Worm (Caenorhabditis elegans) whole organism, L3 larva: ENCODE results near the gene tbb-6.

Experiments used
- R02D3.7 ChIP-seq: fragments of 150-350 bp; optimal IDR thresholded peaks from 2 replicates; lab custom pipeline; 2014; ENCODE audit warnings: missing biosample characterization, missing genetic modification characterization
- ZK546.5 ChIP-seq: sonication (generic microtip); optimal IDR thresholded peaks from 2 replicates; lab custom pipeline; 2017; ENCODE audit warnings: missing biosample characterization, missing genetic modification characterization
- aly-2 ChIP-seq: fragments of 150-350 bp; optimal IDR thresholded peaks from 2 replicates; lab custom pipeline; 2014; ENCODE audit warnings: missing biosample characterization, missing genetic modification characterization
- ama-1 ChIP-seq: fragments of 150-350 bp; optimal IDR thresholded peaks from 2 replicates; lab custom pipeline; 2018
- ceh-16 ChIP-seq: sonication (generic microtip); optimal IDR thresholded peaks from 2 replicates; lab custom pipeline; 2017; ENCODE audit warnings: missing biosample characterization, missing genetic modification characterization
- ceh-28 ChIP-seq: fragments of 150-350 bp; optimal IDR thresholded peaks from 2 replicates; lab custom pipeline; 2014; ENCODE audit warnings: missing biosample characterization, missing genetic modification reagents, missing genetic modification characterization
- ceh-82 ChIP-seq: fragments of 150-350 bp; optimal IDR thresholded peaks from 2 replicates; lab custom pipeline; 2014; ENCODE audit warnings: missing biosample characterization, missing genetic modification characterization
- ceh-9 ChIP-seq: sonication (generic microtip); optimal IDR thresholded peaks from 2 replicates; lab custom pipeline; 2018; ENCODE audit warnings: missing biosample characterization, missing genetic modification characterization
- daf-12 ChIP-seq: fragments of 150-350 bp; optimal IDR thresholded peaks from 2 replicates; lab custom pipeline; 2014; ENCODE audit warnings: missing biosample characterization, missing genetic modification reagents, missing genetic modification characterization
- egl-27 ChIP-seq: sonication (generic microtip); optimal IDR thresholded peaks from 4 replicates; lab custom pipeline; 2017; ENCODE audit warnings: missing biosample characterization, missing genetic modification reagents, missing genetic modification characterization
- egl-5 ChIP-seq: fragments of 150-350 bp; optimal IDR thresholded peaks from 2 replicates; lab custom pipeline; 2017; ENCODE audit warnings: missing biosample characterization, missing genetic modification reagents, missing genetic modification characterization, inconsistent platforms
- elt-1 ChIP-seq: fragments of 150-350 bp; optimal IDR thresholded peaks from 2 replicates; lab custom pipeline; 2014; ENCODE audit warnings: missing biosample characterization, missing genetic modification characterization
- elt-2 ChIP-seq: sonication (generic microtip); optimal IDR thresholded peaks from 2 replicates; lab custom pipeline; 2016; ENCODE audit warnings: missing genetic modification reagents, mild to moderate bottlenecking, missing genetic modification characterization, missing compliant biosample characterization
- elt-3 ChIP-seq, 3 experiments: fragments of 150-350 bp in 1 of 3; sonication (generic microtip) in 2 of 3; optimal IDR thresholded peaks; 2 replicates in 2 of 3; 4 replicates in 1 of 3; lab custom pipeline; 2014 to 2017; ENCODE audit warnings: missing biosample characterization in 3 of 3, missing genetic modification characterization in 3 of 3
- eor-1 ChIP-seq, 2 experiments: fragments of 150-350 bp; optimal IDR thresholded peaks; 2 replicates each; lab custom pipeline; 2014 to 2018; ENCODE audit warnings: missing biosample characterization in 2 of 2, missing genetic modification characterization in 2 of 2
- fkh-10 ChIP-seq: sonication (generic microtip); optimal IDR thresholded peaks from 2 replicates; lab custom pipeline; 2017; ENCODE audit warnings: missing biosample characterization, missing genetic modification reagents, missing genetic modification characterization
- fkh-2 ChIP-seq: fragments of 150-350 bp; optimal IDR thresholded peaks from 2 replicates; lab custom pipeline; 2014; ENCODE audit warnings: missing biosample characterization, missing genetic modification reagents, missing genetic modification characterization
- fos-1 ChIP-seq: fragments of 150-350 bp; optimal IDR thresholded peaks from 2 replicates; lab custom pipeline; 2014; ENCODE audit warnings: missing biosample characterization, missing genetic modification characterization
- hmg-11 ChIP-seq: sonication (generic microtip); optimal IDR thresholded peaks from 2 replicates; lab custom pipeline; 2016; ENCODE audit warnings: missing genetic modification characterization, missing compliant biosample characterization
- jun-1 ChIP-seq: fragments of 150-350 bp; optimal IDR thresholded peaks from 2 replicates; lab custom pipeline; 2014; ENCODE audit warnings: missing biosample characterization, missing genetic modification reagents, missing genetic modification characterization
- lin-15B ChIP-seq: fragments of 150-350 bp; optimal IDR thresholded peaks from 2 replicates; lab custom pipeline; 2014; ENCODE audit warnings: missing biosample characterization, missing genetic modification characterization
- lin-39 ChIP-seq: fragments of 150-350 bp; optimal IDR thresholded peaks from 2 replicates; lab custom pipeline; 2018; ENCODE audit warnings: missing biosample characterization, missing genetic modification reagents, missing genetic modification characterization
- lsy-12 ChIP-seq: sonication (generic microtip); optimal IDR thresholded peaks from 2 replicates; lab custom pipeline; 2016; ENCODE audit warnings: mild to moderate bottlenecking, missing genetic modification characterization, missing compliant biosample characterization
- mdl-1 ChIP-seq: fragments of 150-350 bp; optimal IDR thresholded peaks from 2 replicates; lab custom pipeline; 2014; ENCODE audit warnings: missing biosample characterization, missing genetic modification characterization
- mml-1 ChIP-seq: fragments of 150-350 bp; sonication (generic microtip); optimal IDR thresholded peaks from 3 replicates; lab custom pipeline; 2014; ENCODE audit warnings: missing biosample characterization, missing genetic modification characterization
- nfya-1 ChIP-seq: sonication (generic microtip); optimal IDR thresholded peaks from 2 replicates; lab custom pipeline; 2017; ENCODE audit warnings: missing genetic modification characterization, mild to moderate bottlenecking, missing compliant biosample characterization, antibody characterized with exemption, moderate library complexity; ENCODE audit not compliant: insufficient read depth
- nhr-11 ChIP-seq: fragments of 150-350 bp; optimal IDR thresholded peaks from 2 replicates; lab custom pipeline; 2014; ENCODE audit warnings: missing biosample characterization, missing genetic modification characterization
- nhr-12 ChIP-seq: fragments of 150-350 bp; optimal IDR thresholded peaks from 2 replicates; lab custom pipeline; 2014; ENCODE audit warnings: missing biosample characterization, missing genetic modification characterization
- nhr-23 ChIP-seq: fragments of 150-350 bp; optimal IDR thresholded peaks from 2 replicates; lab custom pipeline; 2014; ENCODE audit warnings: missing biosample characterization, missing genetic modification reagents, missing genetic modification characterization
- nhr-237 ChIP-seq: fragments of 150-350 bp; optimal IDR thresholded peaks from 2 replicates; lab custom pipeline; 2014; ENCODE audit warnings: missing biosample characterization, missing genetic modification characterization
- nhr-25 ChIP-seq: sonication (generic microtip); optimal IDR thresholded peaks from 2 replicates; lab custom pipeline; 2017; ENCODE audit warnings: missing biosample characterization, missing genetic modification characterization
- nhr-28 ChIP-seq: fragments of 150-350 bp; optimal IDR thresholded peaks from 2 replicates; lab custom pipeline; 2014; ENCODE audit warnings: missing biosample characterization, missing genetic modification characterization
- nhr-43 ChIP-seq: sonication (generic microtip); optimal IDR thresholded peaks from 2 replicates; lab custom pipeline; 2016; ENCODE audit warnings: mild to moderate bottlenecking, missing genetic modification characterization, missing compliant biosample characterization; ENCODE audit not compliant: poor library complexity, severe bottlenecking
- nhr-67 ChIP-seq: fragments of 150-350 bp; optimal IDR thresholded peaks from 2 replicates; lab custom pipeline; 2014; ENCODE audit warnings: missing biosample characterization, missing genetic modification characterization
- nhr-76 ChIP-seq: fragments of 150-350 bp; sonication (generic microtip); optimal IDR thresholded peaks from 5 replicates; lab custom pipeline; 2014; ENCODE audit warnings: missing biosample characterization, missing genetic modification characterization
- nhr-77 ChIP-seq: fragments of 150-350 bp; optimal IDR thresholded peaks from 2 replicates; lab custom pipeline; 2014; ENCODE audit warnings: missing biosample characterization, missing genetic modification characterization
- pha-4 ChIP-seq: fragments of 150-350 bp; optimal IDR thresholded peaks from 2 replicates; lab custom pipeline; 2014; ENCODE audit warnings: missing biosample characterization, missing genetic modification reagents, missing genetic modification characterization
- pqm-1 ChIP-seq: fragments of 150-350 bp; optimal IDR thresholded peaks from 2 replicates; lab custom pipeline; 2017; ENCODE audit warnings: missing biosample characterization, missing genetic modification characterization, inconsistent platforms
- sea-2 ChIP-seq: fragments of 150-350 bp; sonication (generic microtip); optimal IDR thresholded peaks from 4 replicates; lab custom pipeline; 2014; ENCODE audit warnings: missing biosample characterization, missing genetic modification reagents, missing genetic modification characterization
- skn-1 ChIP-seq: fragments of 150-350 bp; optimal IDR thresholded peaks from 2 replicates; lab custom pipeline; 2014; ENCODE audit warnings: missing biosample characterization, missing genetic modification characterization
- snpc-4 ChIP-seq: fragments of 150-350 bp; optimal IDR thresholded peaks from 2 replicates; lab custom pipeline; 2014; ENCODE audit warnings: missing biosample characterization, missing genetic modification characterization
- tbx-2 ChIP-seq: sonication (generic microtip); optimal IDR thresholded peaks from 2 replicates; lab custom pipeline; 2016; ENCODE audit warnings: mild to moderate bottlenecking, missing genetic modification characterization, missing compliant biosample characterization
- unc-39 ChIP-seq: sonication (generic microtip); optimal IDR thresholded peaks from 4 replicates; lab custom pipeline; 2017; ENCODE audit warnings: missing biosample characterization, missing genetic modification characterization
- unc-62 ChIP-seq: fragments of 150-350 bp; sonication (generic microtip); optimal IDR thresholded peaks from 4 replicates; lab custom pipeline; 2014; ENCODE audit warnings: missing biosample characterization, missing genetic modification reagents, missing genetic modification characterization
- zag-1 ChIP-seq: fragments of 150-350 bp; optimal IDR thresholded peaks from 2 replicates; lab custom pipeline; 2014; ENCODE audit warnings: missing biosample characterization, missing genetic modification characterization
- ztf-11 ChIP-seq: fragments of 150-350 bp; optimal IDR thresholded peaks from 2 replicates; lab custom pipeline; 2014; ENCODE audit warnings: missing biosample characterization, missing genetic modification characterization
- ztf-4 ChIP-seq: fragments of 150-350 bp; optimal IDR thresholded peaks from 2 replicates; lab custom pipeline; 2014; ENCODE audit warnings: missing biosample characterization, missing genetic modification characterization

Gene tbb-6

ce11 chrV:12299244-12299766, 38.0 kb downstream of the tbb-6 start:
- TF ChIP-seq pha-4 (tag; lab: Kevin White, UChicago) (peak; percentile 68), elt-1 (tag; lab: Kevin White, UChicago) (peak; percentile 79), snpc-4 (tag; lab: Kevin White, UChicago) (no peak), nhr-23 (tag; lab: Kevin White, UChicago) (peak; percentile 23)
- TF ChIP-seq, all 47 proteins: peak for 3

ce11 chrV:12300166-12300565, 38.8 kb downstream of the tbb-6 start:
- TF ChIP-seq fos-1 (tag; lab: Kevin White, UChicago) (no peak), aly-2 (tag; lab: Kevin White, UChicago) (no peak), elt-1 (tag; lab: Kevin White, UChicago) (peak; percentile 43), nhr-67 (tag; lab: Kevin White, UChicago) (no peak), nhr-28 (tag; lab: Kevin White, UChicago) (no peak), zag-1 (tag; lab: Kevin White, UChicago) (no peak), nhr-25 (tag; lab: Kevin White, UChicago) (peak; percentile 94), sea-2 (no peak), ceh-28 (tag; lab: Kevin White, UChicago) (peak; percentile 58), ztf-11 (tag; lab: Kevin White, UChicago) (no peak), mml-1 (no peak), fkh-10 (GFP tag; lab: Kevin White, UChicago) (no peak), unc-62 (peak; percentile 58), ceh-82 (tag; lab: Kevin White, UChicago) (no peak), egl-27 (tag; lab: Kevin White, UChicago) (peak; percentile 42), nhr-12 (tag; lab: Kevin White, UChicago) (no peak), ceh-16 (tag; lab: Kevin White, UChicago) (no peak), fkh-2 (tag; lab: Kevin White, UChicago) (no peak), nhr-77 (tag; lab: Kevin White, UChicago) (no peak), nhr-76 (no peak), jun-1 (tag; lab: Kevin White, UChicago) (peak; percentile 62), skn-1 (tag; lab: Kevin White, UChicago) (no peak), mdl-1 (peak; percentile 25), R02D3.7 (tag; lab: Kevin White, UChicago) (peak; percentile 17), unc-39 (tag; lab: Kevin White, UChicago) (no peak), nfya-1 (peak; percentile 50), hmg-11 (no peak), snpc-4 (tag; lab: Kevin White, UChicago) (peak; percentile 33), nhr-11 (tag; lab: Kevin White, UChicago) (no peak), lsy-12 (peak; percentile 2), pha-4 (tag; lab: Kevin White, UChicago) (peak; percentile 91), lin-39 (tag; lab: Kevin White, UChicago) (no peak), ztf-4 (tag; lab: Kevin White, UChicago) (peak; percentile 47), ZK546.5 (tag; lab: Kevin White, UChicago) (no peak), ceh-9 (tag; lab: Kevin White, UChicago) (no peak), daf-12 (tag; lab: Kevin White, UChicago) (no peak), lin-15B (tag; lab: Kevin White, UChicago) (no peak), tbx-2 (no peak), elt-3 (tag; optimal IDR thresholded peaks at IDR 0.05; lab: Kevin White, UChicago) (peak in 1 of 3 experiments; percentile 56), nhr-23 (tag; lab: Kevin White, UChicago) (peak; percentile 81), egl-5 (tag; lab: Kevin White, UChicago) (no peak), nhr-43 (tag; lab: Kevin White, UChicago) (peak; percentile 20), pqm-1 (peak; percentile 45), eor-1 (tag; optimal IDR thresholded peaks at IDR 0.05; lab: Kevin White, UChicago) (no peak), ama-1 (lab: Kevin White, UChicago) (peak; percentile 55), nhr-237 (tag; lab: Kevin White, UChicago) (no peak), elt-2 (peak; percentile 74)
- TF ChIP-seq, all 47 proteins: peak for 19
